Worm (Caenorhabditis elegans): ENCODE data around the gene dct-6.

ce11 chrIII:5965368-5965767 is 845 bp upstream of the dct-6 start:
- TF ChIP-seq blmp-1 (tag; optimal IDR thresholded peaks at IDR 0.05; ENCODE audit: insufficient read depth) (no peak), ama-1 (optimal IDR thresholded peaks at IDR 0.05) (no peak), unc-62 (GFP tag; optimal IDR thresholded peaks at IDR 0.05) (no peak), fos-1 (tag; optimal IDR thresholded peaks at IDR 0.05) (no peak), elt-1 (tag; optimal IDR thresholded peaks at IDR 0.05) (no peak)

Data from whole organism, L2 larva.